Worm (Caenorhabditis elegans) whole organism, late embryonic: ENCODE results near the gene F08H9.2.

Experiments
- C08G9.2 ChIP-seq: sonication (generic microtip); optimal IDR thresholded peaks from 2 replicates; lab custom pipeline; 2016; ENCODE audit warnings: mild to moderate bottlenecking, missing genetic modification characterization, moderate library complexity, missing compliant biosample characterization
- T23F11.4 ChIP-seq: fragments of 200-800 bp; sonication (Bioruptor generic); optimal IDR thresholded peaks from 2 replicates; lab custom pipeline; 2018; ENCODE audit warnings: mild to moderate bottlenecking, missing genetic modification characterization, missing compliant biosample characterization
- ceh-18 ChIP-seq: sonication (generic microtip); optimal IDR thresholded peaks from 2 replicates; lab custom pipeline; 2016; ENCODE audit warnings: missing genetic modification characterization, missing compliant biosample characterization
- ceh-19 ChIP-seq: fragments of 200-800 bp; sonication (Bioruptor generic); optimal IDR thresholded peaks from 2 replicates; lab custom pipeline; 2018; ENCODE audit warnings: mild to moderate bottlenecking, missing genetic modification characterization, missing compliant biosample characterization
- ceh-22 ChIP-seq: sonication (generic microtip); optimal IDR thresholded peaks from 2 replicates; lab custom pipeline; 2017; ENCODE audit warnings: missing biosample characterization, missing genetic modification characterization
- ceh-24 ChIP-seq: sonication (generic microtip); optimal IDR thresholded peaks from 2 replicates; lab custom pipeline; 2016; ENCODE audit warnings: mild to moderate bottlenecking, missing genetic modification characterization, missing compliant biosample characterization
- ceh-34 ChIP-seq: sonication (generic microtip); optimal IDR thresholded peaks from 2 replicates; lab custom pipeline; 2016; ENCODE audit warnings: mild to moderate bottlenecking, missing genetic modification characterization, missing compliant biosample characterization
- elt-2 ChIP-seq: sonication (generic microtip); optimal IDR thresholded peaks from 2 replicates; lab custom pipeline; 2016; ENCODE audit warnings: missing genetic modification reagents, missing genetic modification characterization, missing compliant biosample characterization
- ets-4 ChIP-seq: sonication (generic microtip); optimal IDR thresholded peaks from 2 replicates; lab custom pipeline; 2016; ENCODE audit warnings: missing genetic modification characterization, missing compliant biosample characterization
- fkh-10 ChIP-seq: fragments of 150-350 bp; optimal IDR thresholded peaks from 2 replicates; lab custom pipeline; 2014; ENCODE audit warnings: missing biosample characterization, missing genetic modification reagents, missing genetic modification characterization
- hlh-13 ChIP-seq: fragments of 200-800 bp; sonication (Bioruptor generic); optimal IDR thresholded peaks from 2 replicates; lab custom pipeline; 2018; ENCODE audit warnings: mild to moderate bottlenecking, missing genetic modification characterization, missing compliant biosample characterization
- hlh-15 ChIP-seq: sonication (generic microtip); optimal IDR thresholded peaks from 2 replicates; lab custom pipeline; 2016; ENCODE audit warnings: missing genetic modification characterization, missing compliant biosample characterization
- hlh-6 ChIP-seq: sonication (generic microtip); optimal IDR thresholded peaks from 2 replicates; lab custom pipeline; 2016; ENCODE audit warnings: missing genotype, missing genetic modification characterization, missing compliant biosample characterization
- hlh-8 ChIP-seq: sonication (generic microtip); optimal IDR thresholded peaks from 2 replicates; lab custom pipeline; 2016; ENCODE audit warnings: missing genotype, missing genetic modification characterization, missing compliant biosample characterization
- lin-11 ChIP-seq: fragments of 200-800 bp; sonication (Bioruptor generic); optimal IDR thresholded peaks from 2 replicates; lab custom pipeline; 2018; ENCODE audit warnings: mild to moderate bottlenecking, missing genetic modification characterization, missing compliant biosample characterization
- mec-3 ChIP-seq: sonication (generic microtip); optimal IDR thresholded peaks from 2 replicates; lab custom pipeline; 2016; ENCODE audit warnings: borderline replicate concordance, missing genetic modification characterization, missing compliant biosample characterization
- odd-2 ChIP-seq: sonication (generic microtip); optimal IDR thresholded peaks from 2 replicates; lab custom pipeline; 2017; ENCODE audit warnings: antibody characterized with exemption, mild to moderate bottlenecking, missing genetic modification characterization, missing compliant biosample characterization
- pros-1 ChIP-seq: fragments of 150-350 bp; optimal IDR thresholded peaks from 2 replicates; lab custom pipeline; 2014; ENCODE audit warnings: missing biosample characterization, missing genetic modification reagents, missing genetic modification characterization
- ref-2 ChIP-seq: sonication (generic microtip); optimal IDR thresholded peaks from 2 replicates; lab custom pipeline; 2016; ENCODE audit warnings: missing genetic modification characterization, missing compliant biosample characterization
- rnt-1 ChIP-seq: sonication (generic microtip); optimal IDR thresholded peaks from 2 replicates; lab custom pipeline; 2016; ENCODE audit warnings: missing genetic modification characterization, missing compliant biosample characterization
- sdc-2 ChIP-seq: sonication (generic microtip); optimal IDR thresholded peaks from 2 replicates; lab custom pipeline; 2016; ENCODE audit warnings: missing genotype, missing genetic modification characterization, missing compliant biosample characterization
- syd-9 ChIP-seq: sonication (generic microtip); optimal IDR thresholded peaks from 2 replicates; lab custom pipeline; 2016; ENCODE audit warnings: mild to moderate bottlenecking, missing genetic modification characterization, moderate library complexity, missing compliant biosample characterization
- tbx-2 ChIP-seq: sonication (generic microtip); optimal IDR thresholded peaks from 2 replicates; lab custom pipeline; 2016; ENCODE audit warnings: missing genetic modification characterization, missing compliant biosample characterization
- unc-55 ChIP-seq: sonication (generic microtip); optimal IDR thresholded peaks from 2 replicates; lab custom pipeline; 2017; ENCODE audit warnings: missing biosample characterization, missing genetic modification reagents, missing genetic modification characterization

F08H9.2 gene

ce11 chrV:14506713-14507675 lies 46.5 kb downstream of the F08H9.2 start:
- peak; percentile 3 for TF ChIP-seq elt-2 (tag; lab: Kevin White, UChicago)
- peak; percentile 22 for TF ChIP-seq rnt-1 (tag; lab: Kevin White, UChicago)
- peak; percentile 6 for TF ChIP-seq unc-55 (GFP tag; lab: Kevin White, UChicago)
- TF ChIP-seq ceh-34 (tag; lab: Kevin White, UChicago) = no peak

DNA sequence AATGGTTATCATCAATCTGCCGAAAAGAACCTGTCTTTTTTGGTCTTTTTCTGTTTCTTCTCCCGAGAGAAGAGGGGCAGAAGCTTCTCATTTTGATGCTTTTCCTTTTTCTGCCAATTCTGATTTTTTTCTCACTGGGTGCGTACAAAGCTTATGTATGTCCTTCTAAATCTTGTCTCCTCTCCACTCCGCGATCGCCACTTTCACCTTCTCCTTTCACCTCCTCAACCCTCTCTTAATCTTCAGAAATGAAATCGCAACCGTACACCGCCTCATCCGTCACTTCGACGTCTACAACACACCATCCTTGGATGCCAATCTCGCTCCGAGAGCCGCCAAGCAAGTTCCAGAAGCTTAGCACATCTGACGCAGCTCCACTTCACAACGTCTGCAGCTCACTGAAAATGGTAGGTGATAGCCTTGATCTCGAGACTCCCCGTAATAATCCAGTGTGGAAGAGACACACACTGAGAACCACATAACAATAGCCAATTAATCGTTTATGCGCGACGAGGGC lies 47.6 kb downstream of the F08H9.2 start, which contains the start of gene R02D5.1:
TSS of gene R02D5.1 (plus strand) at position 245 of the 517 bp plus-strand sequence.
- TF ChIP-seq ceh-18 (tag; lab: Kevin White, UChicago) (no peak), lin-11 (tag; lab: Kevin White, UChicago) (no peak), sdc-2 (tag; lab: Kevin White, UChicago) (no peak), hlh-6 (no peak), T23F11.4 (GFP tag; lab: Kevin White, UChicago) (peak; percentile 4), ref-2 (tag; lab: Kevin White, UChicago) (peak; percentile 77), elt-2 (tag; lab: Kevin White, UChicago) (no peak), tbx-2 (tag; lab: Kevin White, UChicago) (no peak), ceh-22 (tag; lab: Kevin White, UChicago) (no peak), syd-9 (no peak)

ce11 chrV:14508556-14508955 lies 48.1 kb downstream of the F08H9.2 start:
- TF ChIP-seq mec-3 (no peak), hlh-13 (GFP tag; lab: Kevin White, UChicago) (no peak), ceh-19 (GFP tag; lab: Kevin White, UChicago) (no peak), T23F11.4 (GFP tag; lab: Kevin White, UChicago) (no peak), hlh-8 (no peak), fkh-10 (GFP tag; lab: Kevin White, UChicago) (no peak), hlh-15 (tag; lab: Kevin White, UChicago) (no peak), ets-4 (no peak), syd-9 (no peak), ref-2 (tag; lab: Kevin White, UChicago) (no peak), ceh-24 (tag; lab: Kevin White, UChicago) (no peak), odd-2 (tag; lab: Kevin White, UChicago) (no peak), C08G9.2 (tag; lab: Kevin White, UChicago) (no peak), pros-1 (tag; lab: Kevin White, UChicago) (no peak)
